Fruit fly (Drosophila melanogaster) whole organism, embryonic: ENCODE measurements around the gene piwi.
A peak's percentile ranks its signal among the peaks of the same experiment; 100 is the strongest.

Experiments used
- Awh ChIP-seq: fragments of 200-800 bp; sonication (Bioruptor generic); IDR thresholded peaks from 2 replicates; pipeline ENCODE4, ENCODE4 v1.3.6; 2022; ENCODE audit warnings: missing biosample characterization, missing genetic modification characterization
- CG10321 ChIP-seq: fragments of 200-800 bp; sonication (Bioruptor generic); IDR thresholded peaks from 2 replicates; pipeline ENCODE4 v1.3.6; 2022; ENCODE audit warnings: missing biosample characterization, missing genetic modification characterization
- CG11695 ChIP-seq: fragments of 200-800 bp; sonication (Bioruptor generic); IDR thresholded peaks from 3 replicates; pipeline ENCODE4 v1.3.6; 2022; ENCODE audit warnings: missing biosample characterization, missing genetic modification characterization
- CG11723 ChIP-seq: fragments of 200-800 bp; sonication (Bioruptor generic); optimal IDR thresholded peaks from 2 replicates; lab custom pipeline; 2017; ENCODE audit warnings: missing biosample characterization, mild to moderate bottlenecking, missing genetic modification characterization
- CG13123 ChIP-seq: fragments of 200-800 bp; sonication (Bioruptor generic); optimal IDR thresholded peaks from 2 replicates; lab custom pipeline; 2016; ENCODE audit warnings: missing biosample characterization, missing genetic modification characterization
- CG13287 ChIP-seq: fragments of 200-800 bp; sonication (Bioruptor generic); IDR thresholded peaks from 2 replicates; pipeline ENCODE4 v1.3.6; 2022; ENCODE audit warnings: missing biosample characterization, missing genetic modification characterization; ENCODE audit not compliant: partially characterized antibody
- CG13296 ChIP-seq: fragments of 200-800 bp; sonication (Bioruptor generic); optimal IDR thresholded peaks from 3 replicates; lab custom pipeline; 2018; ENCODE audit warnings: missing biosample characterization, mild to moderate bottlenecking, missing genetic modification characterization
- CG13624 ChIP-seq: fragments of 200-800 bp; sonication (Bioruptor generic); optimal IDR thresholded peaks from 2 replicates; lab custom pipeline; 2016; ENCODE audit warnings: missing biosample characterization, missing genetic modification characterization
- CG14441 ChIP-seq: fragments of 200-800 bp; sonication (Bioruptor generic); IDR thresholded peaks from 2 replicates; pipeline ENCODE4 v1.3.6; 2022; ENCODE audit warnings: missing biosample characterization, missing genetic modification characterization
- CG14667 ChIP-seq: fragments of 200-800 bp; sonication (Bioruptor generic); IDR thresholded peaks from 2 replicates; pipeline ENCODE4 v1.3.6; 2022; ENCODE audit warnings: missing biosample characterization, missing genetic modification characterization
- CG14710 ChIP-seq: fragments of 200-800 bp; sonication (Bioruptor generic); optimal IDR thresholded peaks from 3 replicates; lab custom pipeline; 2019; ENCODE audit warnings: missing biosample characterization, mild to moderate bottlenecking, missing genetic modification characterization, moderate library complexity
- CG15601 ChIP-seq: fragments of 200-800 bp; sonication (Bioruptor generic); optimal IDR thresholded peaks from 3 replicates; lab custom pipeline; 2019; ENCODE audit warnings: missing biosample characterization, mild to moderate bottlenecking, missing genetic modification characterization, moderate library complexity
- CG16779 ChIP-seq: fragments of 200-800 bp; sonication (Bioruptor generic); IDR thresholded peaks from 2 replicates; pipeline ENCODE4 v1.3.6; 2022; ENCODE audit warnings: missing biosample characterization, missing genetic modification characterization
- CG17359 ChIP-seq: fragments of 200-800 bp; sonication (Bioruptor generic); optimal IDR thresholded peaks from 3 replicates; lab custom pipeline; 2018; ENCODE audit warnings: missing biosample characterization, mild to moderate bottlenecking, missing genetic modification characterization, moderate library complexity
- CG2199 ChIP-seq: fragments of 200-800 bp; sonication (Bioruptor generic); IDR thresholded peaks from 3 replicates; pipeline ENCODE4 v1.3.6; 2022; ENCODE audit warnings: missing biosample characterization, missing genetic modification characterization
- CG32532 ChIP-seq: fragments of 200-800 bp; sonication (Bioruptor generic); IDR thresholded peaks from 2 replicates; pipeline ENCODE4 v1.3.6; 2022; ENCODE audit warnings: missing biosample characterization, missing genetic modification characterization
- CG33213 ChIP-seq: fragments of 200-800 bp; sonication (Bioruptor generic); optimal IDR thresholded peaks from 3 replicates; lab custom pipeline; 2016; ENCODE audit warnings: missing biosample characterization, missing genetic modification characterization
- CG34422 ChIP-seq: fragments of 200-800 bp; sonication (Bioruptor generic); IDR thresholded peaks from 3 replicates; pipeline ENCODE4 v1.3.6; 2022; ENCODE audit warnings: missing biosample characterization, missing genetic modification characterization
- CG3726 ChIP-seq: fragments of 200-800 bp; sonication (Bioruptor generic); IDR thresholded peaks from 3 replicates; pipeline ENCODE4, ENCODE4 v1.3.6; 2022; ENCODE audit warnings: missing biosample characterization, missing genetic modification characterization
- CG4424 ChIP-seq: fragments of 200-800 bp; sonication (Bioruptor generic); optimal IDR thresholded peaks from 3 replicates; lab custom pipeline; 2016; ENCODE audit warnings: missing biosample characterization, missing genetic modification characterization
- CG4820 ChIP-seq: fragments of 200-800 bp; sonication (Bioruptor generic); optimal IDR thresholded peaks from 3 replicates; lab custom pipeline; 2016; ENCODE audit warnings: missing biosample characterization, missing genetic modification characterization
- CG5245 ChIP-seq: fragments of 200-800 bp; sonication (Bioruptor generic); optimal IDR thresholded peaks from 3 replicates; lab custom pipeline; 2016; ENCODE audit warnings: missing biosample characterization, missing genetic modification characterization
- CG6813 ChIP-seq: fragments of 200-800 bp; sonication (Bioruptor generic); optimal IDR thresholded peaks from 2 replicates; lab custom pipeline; 2017; ENCODE audit warnings: missing biosample characterization, missing genetic modification characterization, mild to moderate bottlenecking, moderate library complexity, missing genetic modification reagents
- CG7271 ChIP-seq: fragments of 200-800 bp; sonication (Bioruptor generic); optimal IDR thresholded peaks from 2 replicates; lab custom pipeline; 2018; ENCODE audit warnings: missing biosample characterization, mild to moderate bottlenecking, missing genetic modification characterization, moderate library complexity
- CG7372 ChIP-seq: fragments of 200-800 bp; sonication (Bioruptor generic); IDR thresholded peaks from 2 replicates; pipeline ENCODE4 v1.3.6; 2022; ENCODE audit warnings: missing biosample characterization, missing genetic modification characterization
- CG8359 ChIP-seq: fragments of 200-800 bp; sonication (Bioruptor generic); optimal IDR thresholded peaks from 2 replicates; lab custom pipeline; 2017; ENCODE audit warnings: missing biosample characterization, mild to moderate bottlenecking, missing genetic modification characterization, borderline replicate concordance
- CG9932 ChIP-seq: fragments of 200-800 bp; sonication (Bioruptor generic); IDR thresholded peaks from 2 replicates; pipeline ENCODE4 v1.3.6; 2022; ENCODE audit warnings: missing biosample characterization, missing genetic modification characterization
- Ets65A ChIP-seq: fragments of 200-800 bp; sonication (Bioruptor generic); peaks from one replicate; lab custom pipeline; 2016; ENCODE audit warnings: missing biosample characterization, missing genetic modification characterization
- HHEX ChIP-seq: fragments of 200-800 bp; sonication (Bioruptor generic); optimal IDR thresholded peaks from 3 replicates; lab custom pipeline; 2017; ENCODE audit warnings: missing biosample characterization, mild to moderate bottlenecking, missing genetic modification characterization, missing genetic modification reagents
- Sox100B ChIP-seq: fragments of 200-800 bp; sonication (Bioruptor generic); optimal IDR thresholded peaks from 3 replicates; lab custom pipeline; 2018; ENCODE audit warnings: missing biosample characterization, mild to moderate bottlenecking, missing genetic modification characterization
- Trl ChIP-seq, 3 experiments: fragments of >200 bp in 2 of 3; fragments of 200-800 bp in 1 of 3; sonication (Bioruptor generic) in 1 of 3; optimal IDR thresholded peaks; 2 replicates in 1 of 3; 3 replicates in 2 of 3; lab custom pipeline; 2016 to 2017; ENCODE audit warnings: missing biosample characterization in 1 of 3, missing genetic modification characterization in 1 of 3
- bcd ChIP-seq: fragments of 200-800 bp; sonication (Bioruptor generic); optimal IDR thresholded peaks from 2 replicates; lab custom pipeline; 2017; ENCODE audit warnings: missing biosample characterization, mild to moderate bottlenecking, missing genetic modification characterization
- bsh ChIP-seq, 2 experiments: fragments of 200-800 bp; sonication (Bioruptor generic); optimal IDR thresholded peaks; 2 replicates each; lab custom pipeline; 2017 to 2018; ENCODE audit warnings: mild to moderate bottlenecking in 2 of 2, missing biosample characterization in 2 of 2, missing genetic modification characterization in 2 of 2, moderate library complexity in 1 of 2
- dmrt11E ChIP-seq: fragments of 200-800 bp; sonication (Bioruptor generic); optimal IDR thresholded peaks from 3 replicates; lab custom pipeline; 2018; ENCODE audit warnings: missing biosample characterization, mild to moderate bottlenecking, missing genetic modification characterization, moderate library complexity
- hkb ChIP-seq, 2 experiments: fragments of 200-800 bp in 1 of 2; fragments of >200 bp in 1 of 2; sonication (Bioruptor generic) in 1 of 2; IDR thresholded peaks in 1 of 2; optimal IDR thresholded peaks in 1 of 2; 2 replicates each; pipeline versions ENCODE4 v1.3.6 to Lab custom; 2017 to 2022; ENCODE audit warnings: missing biosample characterization in 1 of 2, missing genetic modification characterization in 1 of 2
- ind ChIP-seq: fragments of 200-800 bp; sonication (Bioruptor generic); optimal IDR thresholded peaks from 3 replicates; lab custom pipeline; 2016; ENCODE audit warnings: missing biosample characterization, missing genetic modification characterization
- knrl ChIP-seq: fragments of 200-800 bp; sonication (Bioruptor generic); IDR thresholded peaks from 3 replicates; pipeline ENCODE4 v1.3.6; 2022; ENCODE audit warnings: missing biosample characterization, missing genetic modification characterization; ENCODE audit not compliant: partially characterized antibody
- lola ChIP-seq, 3 experiments: fragments of >200 bp in 2 of 3; fragments of 200-800 bp in 1 of 3; sonication (Bioruptor generic) in 1 of 3; optimal IDR thresholded peaks; 2 replicates each; lab custom pipeline; 2017 to 2019; ENCODE audit warnings: missing biosample characterization in 3 of 3, missing genetic modification characterization in 3 of 3, mild to moderate bottlenecking in 1 of 3, moderate library complexity in 1 of 3
- nmo ChIP-seq: fragments of 200-800 bp; sonication (Bioruptor generic); optimal IDR thresholded peaks from 2 replicates; lab custom pipeline; 2018; ENCODE audit warnings: missing biosample characterization, mild to moderate bottlenecking, missing genetic modification characterization, moderate library complexity
- onecut ChIP-seq: fragments of 200-800 bp; sonication (Bioruptor generic); IDR thresholded peaks from 2 replicates; pipeline ENCODE4 v1.3.6; 2022; ENCODE audit warnings: missing biosample characterization, missing genetic modification characterization
- scrt ChIP-seq: fragments of 200-800 bp; sonication (Bioruptor generic); optimal IDR thresholded peaks from 2 replicates; lab custom pipeline; 2018; ENCODE audit warnings: missing biosample characterization, mild to moderate bottlenecking, missing genetic modification characterization, moderate library complexity
- sens ChIP-seq: fragments of 200-800 bp; sonication (Bioruptor generic); peaks from one replicate; lab custom pipeline; 2016; ENCODE audit warnings: missing biosample characterization, missing genetic modification characterization
- sna ChIP-seq: fragments of 200-800 bp; sonication (Bioruptor generic); IDR thresholded peaks from 2 replicates; pipeline ENCODE4 v1.3.6; 2022; ENCODE audit warnings: missing biosample characterization, missing genetic modification characterization; ENCODE audit not compliant: partially characterized antibody
- so ChIP-seq: fragments of 200-800 bp; sonication (Bioruptor generic); IDR thresholded peaks from 3 replicates; pipeline ENCODE4 v1.3.6; 2022; ENCODE audit warnings: missing biosample characterization, missing genetic modification characterization
- sr ChIP-seq: fragments of 200-800 bp; sonication (Bioruptor generic); IDR thresholded peaks from 3 replicates; pipeline ENCODE4 v1.3.6; 2022; ENCODE audit warnings: missing biosample characterization, missing genetic modification characterization
- stc ChIP-seq: fragments of 200-800 bp; sonication (Bioruptor generic); IDR thresholded peaks from 2 replicates; pipeline ENCODE4 v1.3.6; 2022; ENCODE audit warnings: missing biosample characterization, missing genetic modification characterization
- trem ChIP-seq: fragments of 200-800 bp; optimal IDR thresholded peaks from 3 replicates; lab custom pipeline; 2019; ENCODE audit warnings: missing biosample characterization, mild to moderate bottlenecking, missing genetic modification characterization, moderate library complexity
- z ChIP-seq: fragments of 200-800 bp; sonication (Bioruptor generic); IDR thresholded peaks from 3 replicates; pipeline ENCODE4 v1.3.6; 2022; ENCODE audit warnings: missing biosample characterization, missing genetic modification characterization
- zfh2 ChIP-seq: fragments of 200-800 bp; sonication (Bioruptor generic); optimal IDR thresholded peaks from 2 replicates; lab custom pipeline; 2016; ENCODE audit warnings: missing biosample characterization, missing genetic modification characterization

piwi gene

dm6 chr2L:10986138-10986537 is 1.1 kb downstream of the piwi start (continued):
- TF ChIP-seq CG7372 (no peak), onecut (GFP tag; lab: Robert Waterston, UW) (peak; percentile 65), CG32532 (GFP tag; lab: Robert Waterston, UW) (peak; percentile 72), CG14441 (GFP tag; lab: Robert Waterston, UW) (peak; percentile 65), stc (peak; percentile 65; the same call in 1 of the 2 replicates), knrl (GFP tag; lab: Robert Waterston, UW) (peak; percentile 19; the same call in 1 of the 3 replicates), trem (peak; percentile 18), CG3726 (0 out of 3 replicates have a peak, but pooled peaks have one; percentile 37), CG11695 (peak; percentile 58; the same call in 1 of the 3 replicates), sr (no peak), CG4424 (GFP tag; lab: Kevin White, UChicago) (peak; percentile 21), so (0 out of 3 replicates have a peak, but pooled peaks have one; percentile 62), zfh2 (GFP tag; lab: Kevin White, UChicago) (no peak), CG5245 (GFP tag; lab: Kevin White, UChicago) (peak; percentile 70), CG2199 (peak; percentile 82; the same call in 2 of the 3 replicates), CG16779 (GFP tag; lab: Robert Waterston, UW) (0 out of 2 replicates have a peak, but pooled peaks have one; percentile 3), CG8359 (GFP tag; lab: Kevin White, UChicago) (no peak), CG14667 (GFP tag; lab: Robert Waterston, UW) (peak; percentile 38; the same call in 1 of the 2 replicates), CG7271 (tag; lab: Kevin White, UChicago) (no peak), hkb (optimal IDR thresholded peaks at IDR 0.05; lab: Kevin White, UChicago) (no peak), hkb (GFP tag; IDR thresholded peaks at IDR 0.05; lab: Robert Waterston, UW) (peak; percentile 82), CG15601 (tag; lab: Kevin White, UChicago) (no peak), Ets65A (GFP tag; lab: Kevin White, UChicago) (peak; percentile 77), CG9932 (GFP tag; lab: Robert Waterston, UW) (peak; percentile 58), sens (GFP tag; lab: Kevin White, UChicago) (peak; percentile 89), ind (peak; percentile 43), CG4820 (GFP tag; lab: Kevin White, UChicago) (peak; percentile 38), lola (GFP tag; optimal IDR thresholded peaks at IDR 0.05; lab: Kevin White, UChicago) (no peak), CG34422 (GFP tag; lab: Robert Waterston, UW) (peak; percentile 68), Sox100B (GFP tag; lab: Kevin White, UChicago) (peak; percentile 38), CG13123 (GFP tag; lab: Kevin White, UChicago) (no peak), scrt (GFP tag; lab: Kevin White, UChicago) (peak; percentile 6), CG10321 (GFP tag; lab: Robert Waterston, UW) (peak; percentile 72), Trl (optimal IDR thresholded peaks at IDR 0.05; lab: Kevin White, UChicago) (no peak), Trl (GFP tag; optimal IDR thresholded peaks at IDR 0.05; lab: Kevin White, UChicago) (peak; percentile 24), dmrt11E (tag; lab: Kevin White, UChicago) (peak; percentile 34), bcd (peak; percentile 27), CG17359 (tag; lab: Kevin White, UChicago) (peak; percentile 61), HHEX (GFP tag; lab: Kevin White, UChicago) (peak; percentile 17), CG33213 (GFP tag; lab: Kevin White, UChicago) (peak; percentile 13), CG6813 (peak; percentile 34), CG13296 (GFP tag; lab: Kevin White, UChicago) (no peak), z (peak; percentile 93), bsh (GFP tag; optimal IDR thresholded peaks at IDR 0.05; lab: Kevin White, UChicago) (peak in 1 of 2 experiments; percentile 31), CG13287 (GFP tag; lab: Robert Waterston, UW) (no peak; the same call in 1 of the 2 replicates), nmo (GFP tag; lab: Kevin White, UChicago) (peak; percentile 48), CG11723 (GFP tag; lab: Kevin White, UChicago) (no peak), CG14710 (peak; percentile 47), sna (GFP tag; lab: Robert Waterston, UW) (no peak), CG13624 (GFP tag; lab: Kevin White, UChicago) (peak; percentile 3), Awh (GFP tag; lab: Robert Waterston, UW) (peak; percentile 48; the same call in 1 of the 2 replicates)
